Fruit fly (Drosophila melanogaster) whole organism, prepupa: ENCODE measurements around the gene IFT57.

Source experiments
- CG10669 ChIP-seq: fragments of 200-800 bp; sonication (Bioruptor generic); optimal IDR thresholded peaks from 3 replicates; lab custom pipeline; 2018; ENCODE audit warnings: missing biosample characterization, mild to moderate bottlenecking, missing genetic modification characterization, moderate library complexity
- CG11294 ChIP-seq: fragments of 200-800 bp; sonication (Bioruptor generic); IDR thresholded peaks from 2 replicates; pipeline ENCODE4 v1.3.6; 2022; ENCODE audit warnings: missing biosample characterization, missing genetic modification characterization
- CG16779 ChIP-seq: fragments of 200-800 bp; sonication (Bioruptor generic); optimal IDR thresholded peaks from 3 replicates; lab custom pipeline; 2017; ENCODE audit warnings: missing biosample characterization, mild to moderate bottlenecking, missing genetic modification characterization
- CG31627 ChIP-seq: fragments of 200-800 bp; sonication (Bioruptor generic); optimal IDR thresholded peaks from 3 replicates; lab custom pipeline; 2016; ENCODE audit warnings: missing biosample characterization, missing genetic modification characterization
- CG34406 ChIP-seq: fragments of 200-800 bp; sonication (Bioruptor generic); optimal IDR thresholded peaks from 3 replicates; lab custom pipeline; 2016; ENCODE audit warnings: missing biosample characterization, missing genetic modification characterization
- CG3919 ChIP-seq: fragments of 200-800 bp; sonication (Bioruptor generic); optimal IDR thresholded peaks from 3 replicates; lab custom pipeline; 2016; ENCODE audit warnings: missing biosample characterization, missing genetic modification characterization
- Ets96B ChIP-seq: fragments of 200-800 bp; optimal IDR thresholded peaks from 2 replicates; lab custom pipeline; 2019; ENCODE audit warnings: missing biosample characterization, mild to moderate bottlenecking, missing genetic modification characterization, moderate library complexity
- Gug ChIP-seq: fragments of 200-800 bp; sonication (Bioruptor generic); IDR thresholded peaks from 2 replicates; pipeline ENCODE4 v1.3.6; 2022; ENCODE audit warnings: missing biosample characterization, missing genetic modification characterization
- Smox ChIP-seq: fragments of 200-800 bp; sonication (Bioruptor generic); optimal IDR thresholded peaks from 3 replicates; lab custom pipeline; 2016; ENCODE audit warnings: missing biosample characterization, missing genetic modification characterization
- Sox102F ChIP-seq: fragments of 200-800 bp; sonication (Bioruptor generic); optimal IDR thresholded peaks from 2 replicates; lab custom pipeline; 2016; ENCODE audit warnings: missing biosample characterization, mild to moderate bottlenecking, missing genetic modification characterization
- net ChIP-seq: fragments of 200-800 bp; sonication (Bioruptor generic); optimal IDR thresholded peaks from 3 replicates; lab custom pipeline; 2016; ENCODE audit warnings: missing biosample characterization, missing genetic modification characterization
- svp ChIP-seq: fragments of 200-800 bp; sonication (Bioruptor generic); peaks from one replicate; lab custom pipeline; 2016; ENCODE audit warnings: missing biosample characterization, missing genetic modification characterization
- vri ChIP-seq: fragments of 200-800 bp; sonication (Bioruptor generic); optimal IDR thresholded peaks from 3 replicates; lab custom pipeline; 2016; ENCODE audit warnings: missing biosample characterization, mild to moderate bottlenecking, missing genetic modification characterization

- TF ChIP-seq Ets96B (tag; lab: Kevin White, UChicago), result no peak
- no peak for TF ChIP-seq Gug (GFP tag; lab: Robert Waterston, UW)
- TF ChIP-seq Sox102F (GFP tag; lab: Kevin White, UChicago), result no peak
- no peak for TF ChIP-seq Smox (GFP tag; lab: Kevin White, UChicago)
- TF ChIP-seq CG3919 (GFP tag; lab: Kevin White, UChicago), result no peak
- TF ChIP-seq CG34406 (GFP tag; lab: Kevin White, UChicago), result no peak
- TF ChIP-seq CG11294 (GFP tag; lab: Robert Waterston, UW), result no peak
- TF ChIP-seq vri (GFP tag; lab: Kevin White, UChicago), result no peak
- TF ChIP-seq svp (GFP tag; lab: Kevin White, UChicago), result no peak
- TF ChIP-seq CG10669, result no peak
- TF ChIP-seq CG16779 (tag; lab: Kevin White, UChicago), result no peak
- no peak for TF ChIP-seq CG31627 (GFP tag; lab: Kevin White, UChicago)
- TF ChIP-seq net (GFP tag; lab: Kevin White, UChicago), result no peak
Measured at dm6 chr2L:3530186-3530832, at the start of gene IFT57, which contains the start of gene Spindly.
